Worm (Caenorhabditis elegans) whole organism, early embryonic: ENCODE results near the gene Y82E9BR.6.
A peak's percentile ranks its signal among the peaks of the same experiment; 100 is the strongest.

ENCODE experiments used
- B0310.2 ChIP-seq: sonication (generic microtip); optimal IDR thresholded peaks from 2 replicates; lab custom pipeline; 2016; ENCODE audit warnings: mild to moderate bottlenecking, missing genetic modification characterization, missing compliant biosample characterization
- aly-1 ChIP-seq: sonication (generic microtip); optimal IDR thresholded peaks from 2 replicates; lab custom pipeline; 2016; ENCODE audit warnings: missing genetic modification characterization, missing compliant biosample characterization
- ama-1 ChIP-seq: fragments of 150-350 bp; optimal IDR thresholded peaks from 2 replicates; lab custom pipeline; 2014
- ceh-13 ChIP-seq: fragments of 200-800 bp; sonication (Bioruptor generic); optimal IDR thresholded peaks from 2 replicates; lab custom pipeline; 2018; ENCODE audit warnings: mild to moderate bottlenecking, missing genetic modification characterization, missing compliant biosample characterization
- flt-1 ChIP-seq: fragments of 200-800 bp; sonication (Bioruptor generic); IDR thresholded peaks from 2 replicates; pipeline ENCODE4 v1.3.6; 2022; ENCODE audit warnings: missing genetic modification characterization, missing compliant biosample characterization
- hmbx-1 ChIP-seq: sonication (generic microtip); optimal IDR thresholded peaks from 2 replicates; lab custom pipeline; 2016; ENCODE audit warnings: mild to moderate bottlenecking, missing genetic modification characterization, missing compliant biosample characterization
- hmg-4 ChIP-seq: fragments of 200-800 bp; sonication (Bioruptor generic); optimal IDR thresholded peaks from 2 replicates; lab custom pipeline; 2018; ENCODE audit warnings: mild to moderate bottlenecking, missing genetic modification characterization, missing compliant biosample characterization
- pes-1 ChIP-seq: fragments of 200-800 bp; sonication (Bioruptor generic); IDR thresholded peaks from 2 replicates; pipeline ENCODE4 v1.3.6; 2022; ENCODE audit warnings: missing genetic modification reagents, missing genetic modification characterization, missing compliant biosample characterization
- scrt-1 ChIP-seq: fragments of 200-800 bp; sonication (Bioruptor generic); IDR thresholded peaks from 2 replicates; pipeline ENCODE4 v1.3.6; 2022; ENCODE audit warnings: missing genetic modification characterization, missing compliant biosample characterization
- sea-1 ChIP-seq: fragments of 200-800 bp; sonication (Bioruptor generic); conservative IDR thresholded peaks from 2 replicates; pipeline ENCODE4 v1.3.6; 2022; ENCODE audit warnings: missing genetic modification characterization, missing compliant biosample characterization
- tbx-37 ChIP-seq: fragments of 200-800 bp; sonication (Bioruptor generic); conservative IDR thresholded peaks from 2 replicates; pipeline ENCODE4 v1.3.6; 2022; ENCODE audit warnings: missing genetic modification reagents, missing genetic modification characterization, missing compliant biosample characterization
- tra-4 ChIP-seq: sonication (generic microtip); optimal IDR thresholded peaks from 2 replicates; lab custom pipeline; 2017; ENCODE audit warnings: missing genetic modification characterization, missing compliant biosample characterization

DNA sequence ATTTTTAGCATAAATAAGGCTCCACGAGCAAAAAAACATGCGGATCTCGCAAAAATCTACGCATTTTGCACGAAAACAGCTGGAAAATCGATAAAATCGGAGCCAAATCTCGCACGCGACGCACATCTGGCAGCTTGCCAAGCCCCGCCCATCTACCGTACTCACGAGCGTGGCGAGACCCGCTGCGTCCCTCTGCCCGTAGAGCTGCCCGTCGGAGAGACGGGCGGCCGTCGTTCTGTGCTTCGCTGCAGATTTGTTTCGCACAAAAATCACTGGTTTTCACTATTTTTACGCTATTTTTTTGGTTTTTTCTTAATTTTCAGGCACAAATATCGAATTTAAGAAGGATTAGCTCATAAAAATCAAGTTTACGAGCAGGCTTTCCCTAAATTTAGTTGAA lies 37.7 kb downstream of the Y82E9BR.6 start:
- TF ChIP-seq B0310.2 (tag; lab: Kevin White, UChicago) (no peak), hmg-4 (GFP tag; lab: Kevin White, UChicago) (no peak), aly-1 (tag; lab: Kevin White, UChicago) (no peak), flt-1 (GFP tag; lab: Robert Waterston, UW) (no peak), hmbx-1 (tag; lab: Kevin White, UChicago) (no peak), ama-1 (lab: Kevin White, UChicago) (no peak), ceh-13 (GFP tag; lab: Kevin White, UChicago) (no peak), tbx-37 (GFP tag; lab: Robert Waterston, UW) (0 out of 2 replicates have a peak, but pooled peaks have one; percentile 16), sea-1 (GFP tag; lab: Robert Waterston, UW) (0 out of 2 replicates have a peak, but pooled peaks have one; percentile 35), pes-1 (GFP tag; lab: Robert Waterston, UW) (0 out of 2 replicates have a peak, but pooled peaks have one; percentile 19), scrt-1 (GFP tag; lab: Robert Waterston, UW) (no peak), tra-4 (tag; lab: Kevin White, UChicago) (no peak)
